Worm (Caenorhabditis elegans) whole organism, L4 larva: ENCODE measurements around the gene egl-5.
A peak's percentile ranks its signal among the peaks of the same experiment; 100 is the strongest.

Source experiments
- F26F4.8 ChIP-seq: fragments of 200-800 bp; sonication (Bioruptor generic); conservative IDR thresholded peaks from 2 replicates; pipeline ENCODE4 v1.3.6; 2022; ENCODE audit warnings: missing genetic modification characterization, missing compliant biosample characterization
- F44E2.7 ChIP-seq: fragments of 200-800 bp; sonication (Bioruptor generic); IDR thresholded peaks from 2 replicates; pipeline ENCODE4 v2.1.2; 2022; ENCODE audit warnings: missing genetic modification characterization, missing compliant biosample characterization
- T20F7.1 ChIP-seq: fragments of 200-800 bp; sonication (Bioruptor generic); optimal IDR thresholded peaks from 2 replicates; lab custom pipeline; 2018; ENCODE audit warnings: mild to moderate bottlenecking, missing genetic modification characterization, missing compliant biosample characterization
- T26A8.4 ChIP-seq: fragments of 200-800 bp; sonication (Bioruptor generic); IDR thresholded peaks from 2 replicates; pipeline ENCODE4 v1.3.6; 2022; ENCODE audit warnings: missing genetic modification characterization, missing compliant biosample characterization
- Y5F2A.4 ChIP-seq: fragments of 200-800 bp; sonication (Bioruptor generic); optimal IDR thresholded peaks from 2 replicates; lab custom pipeline; 2018; ENCODE audit warnings: mild to moderate bottlenecking, missing genetic modification characterization, missing compliant biosample characterization
- ZK546.5 ChIP-seq, 2 experiments: sonication (generic microtip); optimal IDR thresholded peaks; 2 replicates each; lab custom pipeline; 2017; ENCODE audit warnings: missing biosample characterization in 2 of 2, missing genetic modification characterization in 2 of 2
- ama-1 ChIP-seq: fragments of 150-350 bp; optimal IDR thresholded peaks from 2 replicates; lab custom pipeline; 2014; ENCODE audit warnings: inconsistent platforms, mixed read lengths
- arid-1 ChIP-seq: fragments of 200-800 bp; sonication (Bioruptor generic); conservative IDR thresholded peaks from 2 replicates; pipeline ENCODE4 v1.3.6; 2022; ENCODE audit warnings: missing genetic modification reagents, missing genetic modification characterization, missing compliant biosample characterization
- ceh-20 ChIP-seq: fragments of 200-800 bp; sonication (Bioruptor generic); IDR thresholded peaks from 2 replicates; pipeline ENCODE4 v1.3.6; 2022; ENCODE audit warnings: missing genetic modification reagents, missing genetic modification characterization, missing compliant biosample characterization
- ceh-32 ChIP-seq: sonication (generic microtip); optimal IDR thresholded peaks from 2 replicates; lab custom pipeline; 2016; ENCODE audit warnings: mild to moderate bottlenecking, missing genetic modification characterization, missing compliant biosample characterization; ENCODE audit not compliant: poor library complexity
- ces-1 ChIP-seq: fragments of 150-350 bp; sonication (generic microtip); optimal IDR thresholded peaks from 4 replicates; lab custom pipeline; 2014; ENCODE audit warnings: missing biosample characterization, missing genetic modification reagents, missing genetic modification characterization
- cey-2 ChIP-seq: sonication (generic microtip); optimal IDR thresholded peaks from 3 replicates; lab custom pipeline; 2017; ENCODE audit warnings: missing genetic modification characterization, mild to moderate bottlenecking, missing compliant biosample characterization, antibody characterized with exemption, borderline replicate concordance; ENCODE audit not compliant: insufficient read depth
- ctbp-1 ChIP-seq: fragments of 200-800 bp; sonication (Bioruptor generic); IDR thresholded peaks from 2 replicates; pipeline ENCODE4 v1.3.6; 2022; ENCODE audit warnings: missing genetic modification reagents, missing genetic modification characterization, missing compliant biosample characterization
- daf-16 ChIP-seq, 3 experiments: sonication (generic microtip); optimal IDR thresholded peaks; 2 replicates each; lab custom pipeline; 2016 to 2017; ENCODE audit warnings: missing genetic modification characterization in 3 of 3, missing genetic modification reagents in 3 of 3, mild to moderate bottlenecking in 2 of 3, missing compliant biosample characterization in 2 of 3, missing biosample characterization in 1 of 3, moderate library complexity in 1 of 3
- duxl-1 ChIP-seq: sonication (generic microtip); optimal IDR thresholded peaks from 2 replicates; lab custom pipeline; 2016; ENCODE audit warnings: mild to moderate bottlenecking, missing genetic modification characterization, moderate library complexity, missing compliant biosample characterization; ENCODE audit not compliant: poor library complexity
- egl-43 ChIP-seq: fragments of 200-800 bp; sonication (Bioruptor generic); IDR thresholded peaks from 2 replicates; pipeline ENCODE4 v1.3.6; 2022; ENCODE audit warnings: missing genetic modification reagents, missing genetic modification characterization, missing compliant biosample characterization
- hif-1 ChIP-seq, 2 experiments: sonication (generic microtip); optimal IDR thresholded peaks; 2 replicates each; lab custom pipeline; 2016 to 2017; ENCODE audit warnings: missing compliant biosample characterization in 2 of 2, missing genetic modification characterization in 2 of 2, missing genetic modification reagents in 2 of 2, missing genotype in 2 of 2, mild to moderate bottlenecking in 1 of 2
- hlh-11 ChIP-seq: fragments of 200-800 bp; sonication (Bioruptor generic); optimal IDR thresholded peaks from 2 replicates; lab custom pipeline; 2018; ENCODE audit warnings: mild to moderate bottlenecking, missing genetic modification characterization, missing compliant biosample characterization
- hlh-30 ChIP-seq: sonication (generic microtip); optimal IDR thresholded peaks from 2 replicates; lab custom pipeline; 2017; ENCODE audit warnings: antibody characterized with exemption, mild to moderate bottlenecking, missing genetic modification characterization, missing compliant biosample characterization; ENCODE audit not compliant: insufficient read depth
- hmg-1.1 ChIP-seq: fragments of 200-800 bp; sonication (Bioruptor generic); IDR thresholded peaks from 2 replicates; pipeline ENCODE4 v1.3.6; 2022; ENCODE audit warnings: missing genetic modification reagents, missing genetic modification characterization, missing compliant biosample characterization
- lir-3 ChIP-seq: sonication (generic microtip); optimal IDR thresholded peaks from 2 replicates; lab custom pipeline; 2016; ENCODE audit warnings: mild to moderate bottlenecking, missing genetic modification characterization, missing compliant biosample characterization
- madf-5 ChIP-seq, 2 experiments: fragments of 200-800 bp; sonication (Bioruptor generic); IDR thresholded peaks; 2 replicates each; pipeline ENCODE4 v1.3.6; 2022; ENCODE audit warnings: missing compliant biosample characterization in 2 of 2, missing genetic modification characterization in 2 of 2
- mdl-1 ChIP-seq, 2 experiments: fragments of 150-350 bp in 1 of 2; sonication (generic microtip) in 1 of 2; optimal IDR thresholded peaks; 2 replicates each; lab custom pipeline; 2014 to 2017; ENCODE audit warnings: missing biosample characterization in 2 of 2, missing genetic modification characterization in 2 of 2
- mxl-3 ChIP-seq: fragments of 200-800 bp; sonication (Bioruptor generic); optimal IDR thresholded peaks from 2 replicates; lab custom pipeline; 2018; ENCODE audit warnings: mild to moderate bottlenecking, missing genetic modification characterization, missing compliant biosample characterization
- nhr-10 ChIP-seq: fragments of 150-350 bp; optimal IDR thresholded peaks from 2 replicates; lab custom pipeline; 2014; ENCODE audit warnings: missing biosample characterization, missing genetic modification characterization
- nhr-11 ChIP-seq: fragments of 150-350 bp; optimal IDR thresholded peaks from 2 replicates; lab custom pipeline; 2014; ENCODE audit warnings: missing biosample characterization, missing genetic modification characterization
- nhr-41 ChIP-seq: fragments of 200-800 bp; sonication (Bioruptor generic); IDR thresholded peaks from 2 replicates; pipeline ENCODE4 v1.3.6; 2022; ENCODE audit warnings: missing genetic modification reagents, missing genetic modification characterization, missing compliant biosample characterization
- nhr-48 ChIP-seq: sonication (generic microtip); optimal IDR thresholded peaks from 2 replicates; lab custom pipeline; 2016; ENCODE audit warnings: mild to moderate bottlenecking, missing genetic modification characterization, missing compliant biosample characterization
- nhr-6 ChIP-seq: fragments of 150-350 bp; optimal IDR thresholded peaks from 2 replicates; lab custom pipeline; 2014; ENCODE audit warnings: missing biosample characterization, missing genetic modification characterization
- nhr-77 ChIP-seq: fragments of 150-350 bp; optimal IDR thresholded peaks from 2 replicates; lab custom pipeline; 2014; ENCODE audit warnings: missing biosample characterization, missing genetic modification characterization
- pha-4 ChIP-seq, 2 experiments: fragments of 150-350 bp in 1 of 2; fragments of 200-800 bp in 1 of 2; sonication (Bioruptor generic) in 1 of 2; IDR thresholded peaks in 1 of 2; optimal IDR thresholded peaks in 1 of 2; 2 replicates each; pipeline versions ENCODE4 v1.3.6 to Lab custom; 2014 to 2022; ENCODE audit warnings: missing genetic modification characterization in 2 of 2, missing genetic modification reagents in 2 of 2, missing biosample characterization in 1 of 2, missing compliant biosample characterization in 1 of 2
- saeg-2 ChIP-seq: fragments of 200-800 bp; sonication (Bioruptor generic); IDR thresholded peaks from 2 replicates; pipeline ENCODE4 v1.3.6; 2022; ENCODE audit warnings: missing genetic modification reagents, missing genetic modification characterization, missing compliant biosample characterization
- skn-1 ChIP-seq: fragments of 150-350 bp; optimal IDR thresholded peaks from 2 replicates; lab custom pipeline; 2014; ENCODE audit warnings: missing biosample characterization, missing genetic modification characterization
- unc-39 ChIP-seq: sonication (generic microtip); optimal IDR thresholded peaks from 2 replicates; lab custom pipeline; 2017; ENCODE audit warnings: missing biosample characterization, missing genetic modification characterization
- vab-7 ChIP-seq: fragments of 200-800 bp; sonication (Bioruptor generic); IDR thresholded peaks from 2 replicates; pipeline ENCODE4 v1.3.6; 2022; ENCODE audit warnings: missing genetic modification reagents, missing genetic modification characterization, missing compliant biosample characterization
- zfp-3 ChIP-seq: fragments of 200-800 bp; sonication (Bioruptor generic); conservative IDR thresholded peaks from 2 replicates; pipeline ENCODE4 v1.3.6; 2022; ENCODE audit warnings: missing genetic modification reagents, missing genetic modification characterization, missing compliant biosample characterization
- ztf-7 ChIP-seq: fragments of 150-350 bp; optimal IDR thresholded peaks from 2 replicates; lab custom pipeline; 2014; ENCODE audit warnings: missing biosample characterization, missing genetic modification characterization

egl-5 gene

ce11 chrIII:7859313-7859712 lies 45.1 kb downstream of the egl-5 start, which contains the start of gene tomm-7:
TSS of gene tomm-7 (plus strand) at chrIII:7859613.
- TF ChIP-seq duxl-1 (tag; lab: Kevin White, UChicago) (no peak), F44E2.7 (GFP tag; lab: Robert Waterston, UW) (no peak), arid-1 (GFP tag; lab: Robert Waterston, UW) (no peak), nhr-10 (tag; lab: Kevin White, UChicago) (no peak), Y5F2A.4 (no peak), hif-1 (tag; optimal IDR thresholded peaks at IDR 0.05; lab: Kevin White, UChicago) (no peak), ceh-20 (GFP tag; lab: Robert Waterston, UW) (no peak), T26A8.4 (no peak), ctbp-1 (no peak), hlh-11 (tag; lab: Kevin White, UChicago) (no peak), F26F4.8 (GFP tag; lab: Robert Waterston, UW) (no peak), zfp-3 (GFP tag; lab: Robert Waterston, UW) (no peak), madf-5 (GFP tag; IDR thresholded peaks at IDR 0.05; lab: Robert Waterston, UW) (no peak), cey-2 (tag; lab: Kevin White, UChicago) (no peak), vab-7 (GFP tag; lab: Robert Waterston, UW) (no peak), ceh-32 (tag; lab: Kevin White, UChicago) (no peak), ztf-7 (tag; lab: Kevin White, UChicago) (no peak), nhr-77 (tag; lab: Kevin White, UChicago) (no peak), skn-1 (no peak), pha-4 (GFP tag; IDR thresholded peaks at IDR 0.05; lab: Robert Waterston, UW) (no peak), pha-4 (tag; optimal IDR thresholded peaks at IDR 0.05; lab: Kevin White, UChicago) (no peak)
- TF ChIP-seq, all 104 proteins: peak for 0

- no peak for TF ChIP-seq mdl-1 (tag; optimal IDR thresholded peaks at IDR 0.05; lab: Kevin White, UChicago)
- TF ChIP-seq ama-1 (lab: Kevin White, UChicago): no peak
- TF ChIP-seq nhr-11 (tag; lab: Kevin White, UChicago): no peak
- no peak for TF ChIP-seq hmg-1.1 (GFP tag; lab: Robert Waterston, UW)
- TF ChIP-seq saeg-2 (GFP tag; lab: Robert Waterston, UW): no peak
- no peak for TF ChIP-seq T20F7.1 (GFP tag; lab: Kevin White, UChicago)
- TF ChIP-seq hlh-30 (tag; lab: Kevin White, UChicago): peak; percentile 31
- TF ChIP-seq cey-2 (tag; lab: Kevin White, UChicago): no peak
- no peak for TF ChIP-seq egl-43
- TF ChIP-seq mxl-3 (GFP tag; lab: Kevin White, UChicago): no peak
- TF ChIP-seq nhr-48 (tag; lab: Kevin White, UChicago): no peak
- TF ChIP-seq nhr-6 (tag; lab: Kevin White, UChicago): no peak
- no peak for TF ChIP-seq ctbp-1
- TF ChIP-seq nhr-41: no peak
- TF ChIP-seq ces-1 (GFP tag; lab: Kevin White, UChicago): no peak
- TF ChIP-seq lir-3 (tag; lab: Kevin White, UChicago): no peak
- no peak for TF ChIP-seq daf-16 (GFP tag; optimal IDR thresholded peaks at IDR 0.05; lab: Kevin White, UChicago)
- TF ChIP-seq daf-16 (tag; optimal IDR thresholded peaks at IDR 0.05; lab: Kevin White, UChicago): peak; percentile 5
- TF ChIP-seq unc-39 (tag; lab: Kevin White, UChicago): no peak
- peak; percentile 3 for TF ChIP-seq hlh-11 (tag; lab: Kevin White, UChicago)
- TF ChIP-seq ZK546.5 (tag; optimal IDR thresholded peaks at IDR 0.05; lab: Kevin White, UChicago): no peak
These were observed 46.7 kb downstream of the egl-5 start, which contains the start of gene cuc-1 for ce11 chrIII:7860885-7861284. TSS of gene cuc-1 (minus strand) at chrIII:7860985.
